Worm (Caenorhabditis elegans) whole organism, L1 larva: ENCODE measurements around the gene srz-11.

Source experiments
- fos-1 ChIP-seq: fragments of 150-350 bp; optimal IDR thresholded peaks from 2 replicates; lab custom pipeline; 2014; ENCODE audit warnings: missing biosample characterization, missing genetic modification characterization
- unc-130 ChIP-seq: fragments of 150-350 bp; optimal IDR thresholded peaks from 2 replicates; lab custom pipeline; 2017; ENCODE audit warnings: missing biosample characterization, missing genetic modification characterization, inconsistent platforms

DNA sequence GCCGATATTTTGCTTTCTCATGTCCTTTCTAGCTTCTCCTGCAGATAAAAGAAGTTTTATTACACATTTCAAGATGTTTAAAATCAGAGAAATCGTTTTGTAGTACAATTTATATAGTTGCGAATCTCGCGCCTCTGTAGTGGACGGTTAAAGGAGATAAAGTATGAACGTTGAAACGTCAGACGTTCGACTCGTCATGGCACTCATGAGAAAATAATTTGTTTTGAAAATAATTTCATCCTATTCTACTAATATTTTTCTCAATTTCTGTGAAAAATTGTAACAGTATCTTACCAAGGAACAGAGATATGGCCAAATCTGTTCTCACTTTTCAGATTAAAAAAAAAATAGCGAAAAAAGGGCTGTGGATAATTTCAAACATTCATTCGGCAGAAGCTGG lies 15.1 kb upstream of the srz-11 start, which contains the start of gene T09F5.20:
- TF ChIP-seq fos-1 (tag; lab: Kevin White, UChicago) (no peak), unc-130 (no peak)
